Worm (Caenorhabditis elegans): Measurements from ENCODE around the gene W03C9.6.
A peak's percentile ranks its signal among the peaks of the same experiment; 100 is the strongest.

ce11 chrII:11980110-11980509, 25.8 kb downstream of the W03C9.6 start:
- TF ChIP-seq drap-1 (GFP tag; optimal IDR thresholded peaks at IDR 0.05) (no peak), elt-1 (tag; optimal IDR thresholded peaks at IDR 0.05; ENCODE audit: borderline replicate concordance, insufficient read depth) (no peak), unc-62 (GFP tag; optimal IDR thresholded peaks at IDR 0.05) (peak; percentile 31), nhr-76 (tag; optimal IDR thresholded peaks at IDR 0.05) (no peak), sptf-1 (tag; optimal IDR thresholded peaks at IDR 0.05) (peak; percentile 55), ztf-11 (tag; optimal IDR thresholded peaks at IDR 0.05) (no peak), nhr-237 (tag; optimal IDR thresholded peaks at IDR 0.05) (peak; percentile 68), ceh-83 (GFP tag; optimal IDR thresholded peaks at IDR 0.05) (no peak)
